Fruit fly (Drosophila melanogaster) whole organism, embryonic: Measurements from ENCODE around the gene mnd.

Experiments used
- Aef1 ChIP-seq: fragments of 200-800 bp; sonication (Bioruptor generic); IDR thresholded peaks from 3 replicates; pipeline ENCODE4 v1.3.6; 2022; ENCODE audit warnings: missing biosample characterization, missing genetic modification characterization
- Awh ChIP-seq: fragments of 200-800 bp; sonication (Bioruptor generic); IDR thresholded peaks from 2 replicates; pipeline ENCODE4, ENCODE4 v1.3.6; 2022; ENCODE audit warnings: missing biosample characterization, missing genetic modification characterization
- CG1024 ChIP-seq: fragments of 200-800 bp; sonication (Bioruptor generic); IDR thresholded peaks from 2 replicates; pipeline ENCODE4 v1.3.6; 2022; ENCODE audit warnings: missing biosample characterization, missing genetic modification characterization
- CG11093 ChIP-seq: fragments of 200-800 bp; sonication (Bioruptor generic); IDR thresholded peaks from 3 replicates; pipeline ENCODE4 v1.3.6; 2022; ENCODE audit warnings: missing biosample characterization, missing genetic modification characterization
- CG11456 ChIP-seq: fragments of 200-800 bp; sonication (Bioruptor generic); IDR thresholded peaks from 3 replicates; pipeline ENCODE4 v1.3.6; 2022; ENCODE audit warnings: missing biosample characterization, missing genetic modification characterization
- CG12219 ChIP-seq: fragments of 200-800 bp; sonication (Bioruptor generic); optimal IDR thresholded peaks from 3 replicates; lab custom pipeline; 2018; ENCODE audit warnings: missing biosample characterization, mild to moderate bottlenecking, missing genetic modification characterization
- CG13287 ChIP-seq: fragments of 200-800 bp; sonication (Bioruptor generic); IDR thresholded peaks from 2 replicates; pipeline ENCODE4 v1.3.6; 2022; ENCODE audit warnings: missing biosample characterization, missing genetic modification characterization; ENCODE audit not compliant: partially characterized antibody
- CG14441 ChIP-seq: fragments of 200-800 bp; sonication (Bioruptor generic); IDR thresholded peaks from 2 replicates; pipeline ENCODE4 v1.3.6; 2022; ENCODE audit warnings: missing biosample characterization, missing genetic modification characterization
- CG14710 ChIP-seq: fragments of 200-800 bp; sonication (Bioruptor generic); optimal IDR thresholded peaks from 3 replicates; lab custom pipeline; 2019; ENCODE audit warnings: missing biosample characterization, mild to moderate bottlenecking, missing genetic modification characterization, moderate library complexity
- CG1603 ChIP-seq: fragments of 200-800 bp; sonication (Bioruptor generic); optimal IDR thresholded peaks from 2 replicates; lab custom pipeline; 2019; ENCODE audit warnings: missing biosample characterization, mild to moderate bottlenecking, missing genetic modification characterization, moderate library complexity
- CG17802 ChIP-seq: fragments of 200-800 bp; sonication (Bioruptor generic); optimal IDR thresholded peaks from 2 replicates; lab custom pipeline; 2018; ENCODE audit warnings: missing biosample characterization, mild to moderate bottlenecking, missing genetic modification characterization, moderate library complexity
- CG1792 ChIP-seq: fragments of 200-800 bp; sonication (Bioruptor generic); optimal IDR thresholded peaks from 2 replicates; lab custom pipeline; 2016; ENCODE audit warnings: missing biosample characterization, missing genetic modification characterization
- CG2678 ChIP-seq: fragments of 200-800 bp; sonication (Bioruptor generic); optimal IDR thresholded peaks from 3 replicates; lab custom pipeline; 2019; ENCODE audit warnings: missing biosample characterization, mild to moderate bottlenecking, missing genetic modification characterization, moderate library complexity
- CG34376 ChIP-seq: fragments of 200-800 bp; sonication (Bioruptor generic); optimal IDR thresholded peaks from 2 replicates; lab custom pipeline; 2018; ENCODE audit warnings: missing biosample characterization, mild to moderate bottlenecking, missing genetic modification characterization
- CG3847 ChIP-seq: fragments of 200-800 bp; sonication (Bioruptor generic); IDR thresholded peaks from 2 replicates; pipeline ENCODE4 v1.3.6; 2022; ENCODE audit warnings: missing biosample characterization, missing genetic modification characterization
- CG4424 ChIP-seq: fragments of 200-800 bp; sonication (Bioruptor generic); optimal IDR thresholded peaks from 3 replicates; lab custom pipeline; 2016; ENCODE audit warnings: missing biosample characterization, missing genetic modification characterization
- CG6175 ChIP-seq: fragments of 200-800 bp; sonication (Bioruptor generic); IDR thresholded peaks from 3 replicates; pipeline ENCODE4 v1.3.6; 2022; ENCODE audit warnings: missing biosample characterization, missing genetic modification characterization
- CG6272 ChIP-seq: fragments of 200-800 bp; sonication (Bioruptor generic); IDR thresholded peaks from 2 replicates; pipeline ENCODE4 v1.3.6; 2022; ENCODE audit warnings: missing biosample characterization, missing genetic modification characterization
- CG7786 ChIP-seq: fragments of 200-800 bp; sonication (Bioruptor generic); optimal IDR thresholded peaks from 2 replicates; lab custom pipeline; 2016; ENCODE audit warnings: missing biosample characterization, missing genetic modification characterization
- CG8944 ChIP-seq: fragments of 200-800 bp; sonication (Bioruptor generic); optimal IDR thresholded peaks from 3 replicates; lab custom pipeline; 2016; ENCODE audit warnings: missing biosample characterization, missing genetic modification characterization
- Chrac-16 ChIP-seq: fragments of 200-800 bp; sonication (Bioruptor generic); optimal IDR thresholded peaks from 3 replicates; lab custom pipeline; 2016; ENCODE audit warnings: missing biosample characterization, missing genetic modification characterization
- Deaf1 ChIP-seq: fragments of 200-800 bp; optimal IDR thresholded peaks from 3 replicates; lab custom pipeline; 2019; ENCODE audit warnings: missing biosample characterization, mild to moderate bottlenecking, missing genetic modification characterization, moderate library complexity
- Elba2 ChIP-seq: fragments of 200-800 bp; sonication (Bioruptor generic); optimal IDR thresholded peaks from 3 replicates; lab custom pipeline; 2016; ENCODE audit warnings: missing biosample characterization, missing genetic modification characterization
- HmgD ChIP-seq: fragments of 200-800 bp; sonication (Bioruptor generic); optimal IDR thresholded peaks from 3 replicates; lab custom pipeline; 2016; ENCODE audit warnings: missing biosample characterization, missing genetic modification characterization
- Hr3 ChIP-seq: fragments of 200-800 bp; sonication (Bioruptor generic); optimal IDR thresholded peaks from 3 replicates; lab custom pipeline; 2016; ENCODE audit warnings: missing biosample characterization, missing genetic modification characterization
- Jarid2 ChIP-seq: fragments of 200-800 bp; sonication (Bioruptor generic); optimal IDR thresholded peaks from 3 replicates; lab custom pipeline; 2017; ENCODE audit warnings: mild to moderate bottlenecking, missing biosample characterization, missing genetic modification reagents, missing genetic modification characterization
- Med ChIP-seq: fragments of 200-800 bp; sonication (Bioruptor generic); peaks from one replicate; lab custom pipeline; 2016; ENCODE audit warnings: missing biosample characterization, missing genetic modification characterization, mild to moderate bottlenecking, inconsistent platforms, moderate library complexity
- NC2α ChIP-seq: fragments of 200-800 bp; sonication (Bioruptor generic); optimal IDR thresholded peaks from 2 replicates; lab custom pipeline; 2016; ENCODE audit warnings: missing biosample characterization, missing genetic modification characterization
- Nf-YA ChIP-seq: fragments of 200-800 bp; sonication (Bioruptor generic); IDR thresholded peaks from 2 replicates; pipeline ENCODE4 v1.3.6; 2022; ENCODE audit warnings: missing biosample characterization, missing genetic modification characterization
- Oli ChIP-seq: fragments of 200-800 bp; sonication (Bioruptor generic); optimal IDR thresholded peaks from 2 replicates; lab custom pipeline; 2018; ENCODE audit warnings: missing biosample characterization, mild to moderate bottlenecking, missing genetic modification characterization, moderate library complexity
- PHDP ChIP-seq: fragments of 200-800 bp; sonication (Bioruptor generic); optimal IDR thresholded peaks from 3 replicates; lab custom pipeline; 2018; ENCODE audit warnings: missing biosample characterization, mild to moderate bottlenecking, missing genetic modification characterization, moderate library complexity
- Rx ChIP-seq: fragments of 200-800 bp; sonication (Bioruptor generic); IDR thresholded peaks from 2 replicates; pipeline ENCODE4 v1.3.6; 2022; ENCODE audit warnings: missing biosample characterization, missing genetic modification characterization
- Trl ChIP-seq, 3 experiments: fragments of >200 bp in 2 of 3; fragments of 200-800 bp in 1 of 3; sonication (Bioruptor generic) in 1 of 3; optimal IDR thresholded peaks; 2 replicates in 1 of 3; 3 replicates in 2 of 3; lab custom pipeline; 2016 to 2017; ENCODE audit warnings: missing biosample characterization in 1 of 3, missing genetic modification characterization in 1 of 3
- Usf ChIP-seq: fragments of 200-800 bp; sonication (Bioruptor generic); optimal IDR thresholded peaks from 2 replicates; lab custom pipeline; 2017; ENCODE audit warnings: missing genotype, missing biosample characterization, missing genetic modification characterization
- ac ChIP-seq: fragments of 200-800 bp; sonication (Bioruptor generic); optimal IDR thresholded peaks from 3 replicates; lab custom pipeline; 2017; ENCODE audit warnings: missing biosample characterization, mild to moderate bottlenecking, missing genetic modification characterization
- ato ChIP-seq: fragments of 200-800 bp; sonication (Bioruptor generic); IDR thresholded peaks from 2 replicates; pipeline ENCODE4 v1.3.6; 2022; ENCODE audit warnings: missing biosample characterization, missing genetic modification characterization; ENCODE audit not compliant: partially characterized antibody
- bigmax ChIP-seq: fragments of 200-800 bp; sonication (Bioruptor generic); optimal IDR thresholded peaks from 2 replicates; lab custom pipeline; 2018; ENCODE audit warnings: missing biosample characterization, mild to moderate bottlenecking, missing genetic modification characterization
- cwo ChIP-seq: fragments of 200-800 bp; sonication (Bioruptor generic); optimal IDR thresholded peaks from 3 replicates; lab custom pipeline; 2017; ENCODE audit warnings: missing biosample characterization, missing genetic modification characterization, mild to moderate bottlenecking, moderate library complexity, missing genetic modification reagents
- dpn ChIP-seq, 2 experiments: fragments of 200-800 bp; sonication (Bioruptor generic); optimal IDR thresholded peaks; 3 replicates each; lab custom pipeline; 2016; ENCODE audit warnings: missing biosample characterization in 2 of 2, missing genetic modification characterization in 2 of 2
- dysf ChIP-seq: fragments of 200-800 bp; sonication (Bioruptor generic); IDR thresholded peaks from 3 replicates; pipeline ENCODE4 v1.3.6; 2022; ENCODE audit warnings: missing biosample characterization, missing genetic modification characterization
- en ChIP-seq: fragments of 200-800 bp; sonication (Bioruptor generic); optimal IDR thresholded peaks from 2 replicates; lab custom pipeline; 2016; ENCODE audit warnings: missing biosample characterization, missing genetic modification characterization
- fd96Cb ChIP-seq: fragments of 200-800 bp; sonication (Bioruptor generic); optimal IDR thresholded peaks from 2 replicates; lab custom pipeline; 2018; ENCODE audit warnings: missing biosample characterization, mild to moderate bottlenecking, missing genetic modification characterization, moderate library complexity
- grn ChIP-seq: fragments of 200-800 bp; sonication (Bioruptor generic); optimal IDR thresholded peaks from 3 replicates; lab custom pipeline; 2017; ENCODE audit warnings: missing biosample characterization, missing genetic modification characterization
- kah ChIP-seq: fragments of 200-800 bp; sonication (Bioruptor generic); optimal IDR thresholded peaks from 2 replicates; lab custom pipeline; 2018; ENCODE audit warnings: missing biosample characterization, mild to moderate bottlenecking, missing genetic modification characterization
- kni ChIP-seq: fragments of 200-800 bp; sonication (Bioruptor generic); optimal IDR thresholded peaks from 3 replicates; lab custom pipeline; 2017; ENCODE audit warnings: mild to moderate bottlenecking, missing biosample characterization, missing genetic modification reagents, missing genetic modification characterization
- maf-S ChIP-seq: fragments of 200-800 bp; sonication (Bioruptor generic); optimal IDR thresholded peaks from 2 replicates; lab custom pipeline; 2016; ENCODE audit warnings: missing biosample characterization, missing genetic modification characterization
- slbo ChIP-seq: fragments of 200-800 bp; sonication (Bioruptor generic); IDR thresholded peaks from 2 replicates; pipeline ENCODE4 v1.3.6; 2022; ENCODE audit warnings: missing biosample characterization, missing genetic modification characterization
- tio ChIP-seq: fragments of 200-800 bp; sonication (Bioruptor generic); optimal IDR thresholded peaks from 2 replicates; lab custom pipeline; 2017; ENCODE audit warnings: missing biosample characterization, missing genetic modification characterization, inconsistent platforms
- vvl ChIP-seq: fragments of 200-800 bp; sonication (Bioruptor generic); IDR thresholded peaks from 2 replicates; pipeline ENCODE4 v1.3.6; 2022; ENCODE audit warnings: missing biosample characterization, missing genetic modification characterization

mnd gene

dm6 chr3L:15011638-15012335, 26.9 kb downstream of the mnd start (continued):
- peak; percentile 55 for TF ChIP-seq Hr3
- TF ChIP-seq Aef1 (GFP tag; lab: Robert Waterston, UW) = peak; percentile 52
- TF ChIP-seq CG4424 (GFP tag; lab: Kevin White, UChicago) = peak; percentile 78
- TF ChIP-seq CG6272 = peak; percentile 37; the same call in 1 of the 2 replicates
- 0 out of 3 replicates have a peak, but pooled peaks have one; percentile 36 for TF ChIP-seq CG11093
- TF ChIP-seq CG6175 (GFP tag; lab: Robert Waterston, UW) = no peak
- TF ChIP-seq bigmax (GFP tag; lab: Kevin White, UChicago) = no peak
- peak; percentile 48 for TF ChIP-seq tio
- 0 out of 2 replicates have a peak, but pooled peaks have one; percentile 11 for TF ChIP-seq Rx (GFP tag; lab: Robert Waterston, UW)
- TF ChIP-seq dysf (GFP tag; lab: Robert Waterston, UW) = peak; percentile 68
- TF ChIP-seq vvl (GFP tag; lab: Robert Waterston, UW) = peak; percentile 77
- TF ChIP-seq CG11456 = 0 out of 3 replicates have a peak, but pooled peaks have one; percentile 18
- TF ChIP-seq Med (GFP tag; lab: Kevin White, UChicago) = peak; percentile 82
- TF ChIP-seq CG1024 = peak; percentile 49; the same call in 1 of the 2 replicates
- peak; percentile 65 for TF ChIP-seq Awh (GFP tag; lab: Robert Waterston, UW)
- peak; percentile 47 for TF ChIP-seq Chrac-16 (GFP tag; lab: Kevin White, UChicago)
- no peak for TF ChIP-seq CG34376 (GFP tag; lab: Kevin White, UChicago)
- TF ChIP-seq CG8944 = no peak
- peak; percentile 42 for TF ChIP-seq Jarid2 (GFP tag; lab: Kevin White, UChicago)
- TF ChIP-seq HmgD (GFP tag; lab: Kevin White, UChicago) = no peak
- no peak for TF ChIP-seq Nf-YA (GFP tag; lab: Robert Waterston, UW)
- TF ChIP-seq grn = peak; percentile 12
- TF ChIP-seq CG12219 (GFP tag; lab: Kevin White, UChicago) = peak; percentile 54
- peak; percentile 53 for TF ChIP-seq kah
- TF ChIP-seq Usf = no peak
- peak; percentile 86 for TF ChIP-seq fd96Cb (tag; lab: Kevin White, UChicago)
- TF ChIP-seq maf-S (GFP tag; lab: Kevin White, UChicago) = peak; percentile 23
- peak; percentile 76 for TF ChIP-seq slbo (GFP tag; lab: Robert Waterston, UW)
- no peak for TF ChIP-seq kni (GFP tag; lab: Kevin White, UChicago)
- peak; percentile 82 for TF ChIP-seq PHDP (tag; lab: Kevin White, UChicago)
- peak; percentile 50; the same call in 1 of the 2 replicates for TF ChIP-seq CG3847 (GFP tag; lab: Robert Waterston, UW)
- no peak for TF ChIP-seq CG7786
- peak; percentile 22 for TF ChIP-seq CG17802 (tag; lab: Kevin White, UChicago)
- TF ChIP-seq Trl (optimal IDR thresholded peaks at IDR 0.05; lab: Kevin White, UChicago) = no peak
- TF ChIP-seq Trl (GFP tag; optimal IDR thresholded peaks at IDR 0.05; lab: Kevin White, UChicago) = peak; percentile 3
- peak; percentile 67 for TF ChIP-seq cwo
- peak in 1 of 2 experiments; percentile 60 for TF ChIP-seq dpn (GFP tag; optimal IDR thresholded peaks at IDR 0.05; lab: Kevin White, UChicago)
- TF ChIP-seq Deaf1 (tag; lab: Kevin White, UChicago) = peak; percentile 51
- peak; percentile 37 for TF ChIP-seq CG1603 (tag; lab: Kevin White, UChicago)
- TF ChIP-seq en (GFP tag; lab: Kevin White, UChicago) = peak; percentile 38
- TF ChIP-seq ato (GFP tag; lab: Robert Waterston, UW) = no peak
- TF ChIP-seq Oli (tag; lab: Kevin White, UChicago) = peak; percentile 81
- TF ChIP-seq ac (GFP tag; lab: Kevin White, UChicago) = no peak
- peak; percentile 76 for TF ChIP-seq CG14441 (GFP tag; lab: Robert Waterston, UW)
- TF ChIP-seq CG1792 (GFP tag; lab: Kevin White, UChicago) = peak; percentile 62
- TF ChIP-seq Elba2 (GFP tag; lab: Kevin White, UChicago) = no peak
- no peak for TF ChIP-seq NC2α (GFP tag; lab: Kevin White, UChicago)
- TF ChIP-seq CG14710 = peak; percentile 80
- peak; percentile 87 for TF ChIP-seq CG2678 (tag; lab: Kevin White, UChicago)
- no peak for TF ChIP-seq CG13287 (GFP tag; lab: Robert Waterston, UW)
